Fruit fly (Drosophila melanogaster): ENCODE measurements around the gene CG9717.

CG9717 gene

DNA sequence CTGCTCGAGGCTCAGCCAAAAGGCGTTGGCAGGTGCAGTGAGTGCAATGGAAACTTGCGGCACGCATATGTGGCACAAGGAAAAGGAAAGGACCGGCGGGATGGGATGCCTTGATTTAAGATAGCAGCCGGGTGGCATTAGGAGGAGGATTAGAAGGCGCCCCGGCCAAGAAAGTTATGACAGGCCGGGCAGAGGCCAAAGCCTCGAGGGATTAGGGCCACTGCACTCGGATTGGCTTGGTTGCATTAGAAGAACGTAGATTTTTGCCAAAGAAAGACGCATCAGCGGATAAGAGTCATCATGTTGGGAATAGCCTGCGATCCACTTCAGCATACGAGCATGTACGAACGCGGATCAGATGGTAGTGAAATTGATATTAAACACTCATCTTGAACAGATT lies 9.6 kb upstream of the CG9717 start, which contains the start of gene CG31019:
Gene CG31019 (plus strand): TSS at position 301 of the 400 bp plus-strand sequence.
- TF ChIP-seq pan (optimal IDR thresholded peaks at IDR 0.05) (no peak), Jra (GFP tag; optimal IDR thresholded peaks at IDR 0.05) (no peak), Rel (GFP tag; optimal IDR thresholded peaks at IDR 0.05) (no peak), Rel (tag; optimal IDR thresholded peaks at IDR 0.05) (no peak), Hnf4 (GFP tag; optimal IDR thresholded peaks at IDR 0.05) (no peak), fru (GFP tag; optimal IDR thresholded peaks at IDR 0.05) (no peak), GATAd (GFP tag; optimal IDR thresholded peaks at IDR 0.05) (no peak), sage (GFP tag; optimal IDR thresholded peaks at IDR 0.05) (no peak), Dfd (GFP tag; optimal IDR thresholded peaks at IDR 0.05) (no peak), dmrt93B (GFP tag; optimal IDR thresholded peaks at IDR 0.05) (no peak), tai (GFP tag; optimal IDR thresholded peaks at IDR 0.05) (no peak), Abd-B (GFP tag; optimal IDR thresholded peaks at IDR 0.05) (no peak), Myc (optimal IDR thresholded peaks at IDR 0.05) (no peak), jim (GFP tag; optimal IDR thresholded peaks at IDR 0.05) (no peak)

DNA sequence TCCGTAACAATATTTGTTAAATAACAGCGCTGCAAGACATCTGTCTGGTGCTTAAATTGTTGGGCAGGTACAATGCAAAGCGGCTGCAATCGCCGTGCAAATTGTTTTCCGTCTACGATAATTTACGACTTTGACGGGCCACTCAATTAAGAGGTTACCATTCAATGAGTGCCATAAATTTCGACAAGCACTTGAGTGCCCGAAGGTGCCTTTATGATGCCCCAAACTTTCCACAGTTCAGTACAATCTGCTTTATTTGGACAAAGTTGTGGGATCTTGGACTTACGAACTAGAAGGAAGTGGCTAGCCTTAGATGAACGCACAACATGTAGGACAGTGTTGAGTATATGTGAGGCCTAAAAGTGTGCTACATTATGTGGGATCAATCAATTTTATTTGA lies 5.6 kb upstream of the CG9717 start:
- no peak for TF ChIP-seq Vsx2 (GFP tag; optimal IDR thresholded peaks at IDR 0.05; ENCODE audit: partially characterized antibody)

DNA sequence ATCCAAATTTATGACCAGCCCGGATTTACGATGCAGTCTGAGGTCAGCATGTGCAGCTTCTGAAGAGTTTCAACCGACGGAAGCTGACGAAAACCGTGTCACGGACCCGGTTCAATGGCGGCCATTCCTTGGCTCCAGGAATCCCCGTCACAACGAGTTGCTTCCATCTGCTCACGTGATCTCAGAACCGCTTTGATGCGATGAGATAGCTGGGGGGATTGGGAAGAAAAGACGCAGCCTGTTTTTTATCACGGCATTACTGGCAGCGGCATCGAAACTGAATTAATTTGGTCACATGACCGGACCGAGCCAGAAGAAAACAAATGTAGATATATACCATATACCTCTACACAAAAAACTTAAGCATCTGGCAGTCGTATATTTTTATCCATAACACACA lies 3.7 kb upstream of the CG9717 start:
- TF ChIP-seq Rel (GFP tag; optimal IDR thresholded peaks at IDR 0.05) (no peak), Rel (tag; optimal IDR thresholded peaks at IDR 0.05) (peak; percentile 95), Hr78 (GFP tag; optimal IDR thresholded peaks at IDR 0.05) (no peak), fru (GFP tag; optimal IDR thresholded peaks at IDR 0.05) (peak; percentile 52)

DNA sequence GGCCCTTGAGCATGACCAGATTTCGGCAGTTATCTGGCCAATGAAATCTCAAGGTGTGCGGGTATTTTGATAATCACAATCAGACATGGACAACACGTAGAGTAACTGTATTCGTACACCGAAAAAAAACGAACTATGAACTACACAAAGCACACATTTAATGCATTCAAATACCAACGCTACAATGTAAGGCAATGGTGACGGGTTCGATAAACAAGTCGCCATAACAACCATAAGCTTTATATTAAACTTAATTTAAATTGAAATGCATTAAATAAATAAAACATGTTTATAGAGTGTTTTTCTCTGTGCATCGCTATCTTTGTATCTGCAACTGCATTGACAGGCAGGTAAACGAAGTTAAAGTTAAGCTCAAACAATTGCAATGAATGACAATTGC lies 3.1 kb upstream of the CG9717 start:
- TF ChIP-seq Vsx2 (GFP tag; optimal IDR thresholded peaks at IDR 0.05; ENCODE audit: partially characterized antibody) = no peak
- TF ChIP-seq rgr (GFP tag; optimal IDR thresholded peaks at IDR 0.05) = no peak
- TF ChIP-seq h (GFP tag; optimal IDR thresholded peaks at IDR 0.05) = peak; percentile 12
- no peak for TF ChIP-seq CrebA (GFP tag; optimal IDR thresholded peaks at IDR 0.05; ENCODE audit: borderline replicate concordance)

DNA sequence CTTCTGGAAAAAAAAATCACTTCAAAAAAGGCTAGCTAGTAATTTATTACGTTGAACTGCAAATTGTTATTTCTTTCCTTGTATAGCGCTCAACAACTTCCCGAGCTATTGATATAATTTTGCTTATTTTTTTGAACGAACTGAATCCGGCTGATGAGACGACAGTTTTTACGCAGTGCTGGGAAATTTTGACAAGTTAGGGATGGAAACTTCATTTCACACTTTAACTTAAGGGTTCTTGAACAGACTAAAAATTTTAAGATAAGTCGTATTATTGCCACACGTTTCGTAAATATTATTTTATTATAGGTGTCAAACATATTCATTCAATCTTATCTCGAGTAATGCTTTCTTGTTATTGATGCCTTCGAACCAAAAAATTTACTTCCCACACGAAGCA lies 3.6 kb downstream of the CG9717 start, which contains the start of gene Rpt6R:
Gene Rpt6R (minus strand): TSS at position 156 of the 400 bp plus-strand sequence.
- TF ChIP-seq brk (GFP tag; optimal IDR thresholded peaks at IDR 0.05) (no peak), sv (GFP tag; optimal IDR thresholded peaks at IDR 0.05) (no peak), ey (GFP tag; optimal IDR thresholded peaks at IDR 0.05) (no peak), Myc (optimal IDR thresholded peaks at IDR 0.05) (no peak), Hnf4 (GFP tag; optimal IDR thresholded peaks at IDR 0.05) (no peak), fru (GFP tag; optimal IDR thresholded peaks at IDR 0.05) (no peak), Rel (GFP tag; optimal IDR thresholded peaks at IDR 0.05) (no peak), Rel (tag; optimal IDR thresholded peaks at IDR 0.05) (no peak), CG9705 (GFP tag; optimal IDR thresholded peaks at IDR 0.05) (no peak)

DNA sequence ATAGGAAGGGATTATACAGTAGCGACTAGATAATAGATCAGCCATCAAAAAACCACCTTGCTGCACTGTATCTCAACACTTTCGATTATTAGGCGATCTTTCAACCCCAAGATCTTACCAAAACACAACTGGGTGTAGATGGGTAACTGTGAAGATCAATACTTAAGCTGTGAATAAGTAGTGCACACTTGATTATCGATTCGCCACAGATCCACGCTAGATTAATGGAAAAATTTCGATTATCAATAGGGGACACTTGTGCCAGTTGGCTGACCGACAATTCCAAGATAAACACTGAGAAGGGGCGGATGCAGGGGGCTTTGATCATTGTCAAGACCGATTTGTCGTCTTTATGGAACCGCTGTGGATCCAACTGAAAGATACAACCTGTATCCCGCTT lies 8.0 kb downstream of the CG9717 start, which contains the start of gene CG9702:
Gene CG9702 (plus strand): TSS at position 301 of the 400 bp plus-strand sequence.
- TF ChIP-seq pan (optimal IDR thresholded peaks at IDR 0.05) = no peak
- no peak for TF ChIP-seq brk (GFP tag; optimal IDR thresholded peaks at IDR 0.05)
- no peak for TF ChIP-seq br (GFP tag; optimal IDR thresholded peaks at IDR 0.05)
- no peak for TF ChIP-seq rgr (GFP tag; optimal IDR thresholded peaks at IDR 0.05)
- no peak for TF ChIP-seq foxo (GFP tag; optimal IDR thresholded peaks at IDR 0.05)
- no peak for TF ChIP-seq Vsx2 (GFP tag; optimal IDR thresholded peaks at IDR 0.05; ENCODE audit: partially characterized antibody)
- no peak for TF ChIP-seq OdsH (GFP tag; optimal IDR thresholded peaks at IDR 0.05)
- no peak for TF ChIP-seq N (GFP tag; optimal IDR thresholded peaks at IDR 0.05)

DNA sequence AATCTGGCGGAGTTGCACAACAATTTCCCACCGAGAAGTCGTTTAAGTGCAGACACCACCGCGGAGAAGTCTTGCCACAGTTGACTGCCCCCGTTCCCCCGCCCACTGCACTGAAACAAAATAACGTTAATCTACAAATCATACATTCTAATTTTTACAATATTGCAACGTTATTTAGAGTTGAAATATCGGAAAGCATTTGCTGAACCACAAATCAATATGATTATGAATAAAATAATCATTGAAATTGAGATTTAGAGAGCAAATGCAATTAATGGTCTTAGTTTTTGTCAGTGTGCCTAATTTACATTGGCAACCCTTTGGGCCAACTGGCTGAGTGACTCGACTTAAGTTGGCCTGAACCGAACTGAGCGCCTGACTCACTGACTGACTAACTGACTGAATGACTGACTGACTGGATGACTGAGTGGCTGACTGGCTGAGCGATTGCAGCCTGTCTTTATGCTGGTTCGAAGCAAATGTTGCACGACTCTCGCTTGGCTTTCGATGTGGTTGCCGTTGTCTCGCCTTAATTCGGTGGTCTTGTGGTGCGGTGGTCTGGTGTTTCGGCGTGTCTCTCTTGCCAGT lies 16.5 kb downstream of the CG9717 start:
- TF ChIP-seq Sp1 (GFP tag; optimal IDR thresholded peaks at IDR 0.05) (peak; percentile 90), h (GFP tag; optimal IDR thresholded peaks at IDR 0.05) (peak; percentile 95), N (GFP tag; optimal IDR thresholded peaks at IDR 0.05) (no peak), jim (GFP tag; optimal IDR thresholded peaks at IDR 0.05) (no peak), Rel (GFP tag; optimal IDR thresholded peaks at IDR 0.05) (peak; percentile 27), Rel (tag; optimal IDR thresholded peaks at IDR 0.05) (peak; percentile 43), OdsH (GFP tag; optimal IDR thresholded peaks at IDR 0.05) (peak; percentile 91), dsf (GFP tag; optimal IDR thresholded peaks at IDR 0.05; ENCODE audit: borderline replicate concordance) (peak; percentile 62), woc (GFP tag; optimal IDR thresholded peaks at IDR 0.05) (peak; percentile 94), Dfd (GFP tag; optimal IDR thresholded peaks at IDR 0.05) (no peak), Hr78 (GFP tag; optimal IDR thresholded peaks at IDR 0.05) (no peak), psq (GFP tag; optimal IDR thresholded peaks at IDR 0.05) (peak; percentile 80), rgr (GFP tag; optimal IDR thresholded peaks at IDR 0.05) (peak; percentile 90), usp (GFP tag; optimal IDR thresholded peaks at IDR 0.05) (no peak), Abd-B (GFP tag; optimal IDR thresholded peaks at IDR 0.05) (no peak), Vsx2 (GFP tag; optimal IDR thresholded peaks at IDR 0.05; ENCODE audit: partially characterized antibody) (no peak), Dif (GFP tag; optimal IDR thresholded peaks at IDR 0.05; ENCODE audit: partially characterized antibody) (peak; percentile 37), Hnf4 (GFP tag; optimal IDR thresholded peaks at IDR 0.05) (peak; percentile 90), CG32264 (GFP tag; optimal IDR thresholded peaks at IDR 0.05) (peak; percentile 71), foxo (GFP tag; optimal IDR thresholded peaks at IDR 0.05) (peak; percentile 37 to 95), pan (optimal IDR thresholded peaks at IDR 0.05) (no peak), ey (GFP tag; optimal IDR thresholded peaks at IDR 0.05) (peak; percentile 92), lola (GFP tag; optimal IDR thresholded peaks at IDR 0.05) (no peak), sage (GFP tag; optimal IDR thresholded peaks at IDR 0.05) (peak; percentile 80)

Measured in whole organism, wandering third instar larva.